Worm (Caenorhabditis elegans) whole organism, L3 larva: ENCODE data around the gene T13C2.7.

Experiments
- ama-1 ChIP-seq: fragments of 150-350 bp; optimal IDR thresholded peaks from 2 replicates; lab custom pipeline; 2018
- egl-27 ChIP-seq: sonication (generic microtip); optimal IDR thresholded peaks from 4 replicates; lab custom pipeline; 2017; ENCODE audit warnings: missing biosample characterization, missing genetic modification reagents, missing genetic modification characterization
- eor-1 ChIP-seq, 2 experiments: fragments of 150-350 bp; optimal IDR thresholded peaks; 2 replicates each; lab custom pipeline; 2014 to 2018; ENCODE audit warnings: missing biosample characterization in 2 of 2, missing genetic modification characterization in 2 of 2
- jun-1 ChIP-seq: fragments of 150-350 bp; optimal IDR thresholded peaks from 2 replicates; lab custom pipeline; 2014; ENCODE audit warnings: missing biosample characterization, missing genetic modification reagents, missing genetic modification characterization
- mdl-1 ChIP-seq: fragments of 150-350 bp; optimal IDR thresholded peaks from 2 replicates; lab custom pipeline; 2014; ENCODE audit warnings: missing biosample characterization, missing genetic modification characterization
- nhr-12 ChIP-seq: fragments of 150-350 bp; optimal IDR thresholded peaks from 2 replicates; lab custom pipeline; 2014; ENCODE audit warnings: missing biosample characterization, missing genetic modification characterization
- nhr-28 ChIP-seq: fragments of 150-350 bp; optimal IDR thresholded peaks from 2 replicates; lab custom pipeline; 2014; ENCODE audit warnings: missing biosample characterization, missing genetic modification characterization
- snpc-4 ChIP-seq: fragments of 150-350 bp; optimal IDR thresholded peaks from 2 replicates; lab custom pipeline; 2014; ENCODE audit warnings: missing biosample characterization, missing genetic modification characterization
- unc-39 ChIP-seq: sonication (generic microtip); optimal IDR thresholded peaks from 4 replicates; lab custom pipeline; 2017; ENCODE audit warnings: missing biosample characterization, missing genetic modification characterization
- ztf-11 ChIP-seq: fragments of 150-350 bp; optimal IDR thresholded peaks from 2 replicates; lab custom pipeline; 2014; ENCODE audit warnings: missing biosample characterization, missing genetic modification characterization

DNA sequence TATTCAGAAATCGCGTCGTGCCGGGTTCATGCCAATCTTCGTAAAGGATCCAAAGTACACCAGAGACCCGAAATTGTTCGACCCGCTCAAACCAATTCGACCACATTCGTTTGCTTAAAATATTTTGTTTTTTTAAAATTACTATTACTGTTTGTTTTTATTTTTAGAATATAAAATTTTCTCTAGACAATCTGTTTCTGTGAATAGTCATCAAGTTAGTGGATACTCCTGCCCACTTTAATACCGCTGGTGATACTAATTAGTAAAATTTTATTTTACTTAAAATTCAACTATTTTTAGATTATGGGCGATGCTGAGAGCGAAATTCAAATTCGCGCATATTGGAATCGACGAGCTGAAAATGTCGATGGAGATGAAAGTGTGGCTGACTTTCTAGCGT, 42.6 kb upstream of the T13C2.7 start, which contains the start of gene T14B4.1:
- TF ChIP-seq egl-27 (no peak), eor-1 (tag; optimal IDR thresholded peaks at IDR 0.05; lab: Kevin White, UChicago) (no peak), snpc-4 (no peak), nhr-28 (tag; lab: Kevin White, UChicago) (no peak), nhr-12 (no peak), unc-39 (tag; lab: Kevin White, UChicago) (no peak), jun-1 (no peak), ama-1 (lab: Kevin White, UChicago) (no peak), mdl-1 (tag; lab: Kevin White, UChicago) (no peak), ztf-11 (tag; lab: Kevin White, UChicago) (no peak)
